Worm (Caenorhabditis elegans): Measurements from ENCODE around the gene F48E3.6.

- no peak for TF ChIP-seq nhr-237 (tag; optimal IDR thresholded peaks at IDR 0.05)
- TF ChIP-seq unc-62 (GFP tag; optimal IDR thresholded peaks at IDR 0.05) = no peak
- TF ChIP-seq Y55F3AM.14 (GFP tag; optimal IDR thresholded peaks at IDR 0.05) = no peak
- TF ChIP-seq dmd-4 (tag; optimal IDR thresholded peaks at IDR 0.05) = no peak
- TF ChIP-seq snpc-4 (tag; optimal IDR thresholded peaks at IDR 0.05) = no peak
- TF ChIP-seq nhr-11 (tag; optimal IDR thresholded peaks at IDR 0.05) = no peak
- peak; percentile 61 for TF ChIP-seq unc-55 (GFP tag; optimal IDR thresholded peaks at IDR 0.05)
- peak; percentile 27 for TF ChIP-seq mab-5 (tag; optimal IDR thresholded peaks at IDR 0.05)
- TF ChIP-seq nhr-10 (tag; optimal IDR thresholded peaks at IDR 0.05) = no peak
Measured at ce11 chrX:7485748-7486147, 17.0 kb downstream of the F48E3.6 start, which contains the start of gene gly-12.

Measured in whole organism, L2 larva.